Worm (Caenorhabditis elegans) whole organism, young adult: Measurements from ENCODE around the gene C25H3.17.

ENCODE experiments used
- F10E7.11 ChIP-seq: sonication (generic microtip); optimal IDR thresholded peaks from 2 replicates; lab custom pipeline; 2017; ENCODE audit warnings: mild to moderate bottlenecking, missing genetic modification characterization, moderate library complexity, missing compliant biosample characterization
- F22D6.2 ChIP-seq: sonication (generic microtip); optimal IDR thresholded peaks from 2 replicates; lab custom pipeline; 2016; ENCODE audit warnings: mild to moderate bottlenecking, missing genetic modification characterization, missing compliant biosample characterization
- F23B12.7 ChIP-seq: sonication (generic microtip); optimal IDR thresholded peaks from 2 replicates; lab custom pipeline; 2017; ENCODE audit warnings: missing genetic modification characterization, mild to moderate bottlenecking, missing compliant biosample characterization, antibody characterized with exemption, moderate library complexity; ENCODE audit not compliant: insufficient read depth
- F33H1.4 ChIP-seq: fragments of 200-800 bp; sonication (Bioruptor generic); IDR thresholded peaks from 2 replicates; pipeline ENCODE4 v1.3.6; 2022; ENCODE audit warnings: missing genetic modification reagents, missing genetic modification characterization, missing compliant biosample characterization
- F37B4.10 ChIP-seq: fragments of 200-800 bp; sonication (Bioruptor generic); IDR thresholded peaks from 2 replicates; pipeline ENCODE4 v1.3.6; 2022; ENCODE audit warnings: missing genetic modification characterization, missing compliant biosample characterization
- F39B2.1 ChIP-seq: fragments of 200-800 bp; sonication (Bioruptor generic); IDR thresholded peaks from 2 replicates; pipeline ENCODE4 v1.3.6; 2022; ENCODE audit warnings: missing genetic modification reagents, missing genetic modification characterization, missing compliant biosample characterization
- K11D2.4 ChIP-seq: fragments of 200-800 bp; sonication (Bioruptor generic); IDR thresholded peaks from 2 replicates; pipeline ENCODE4 v1.3.6; 2022; ENCODE audit warnings: missing genetic modification reagents, missing genetic modification characterization, missing compliant biosample characterization
- K12H6.12 ChIP-seq: fragments of 200-800 bp; sonication (Bioruptor generic); optimal IDR thresholded peaks from 2 replicates; lab custom pipeline; 2018; ENCODE audit warnings: mild to moderate bottlenecking, missing genetic modification characterization, missing compliant biosample characterization
- T07F8.4 ChIP-seq: sonication (generic microtip); optimal IDR thresholded peaks from 2 replicates; lab custom pipeline; 2016; ENCODE audit warnings: mild to moderate bottlenecking, missing genetic modification characterization, moderate library complexity, missing compliant biosample characterization
- Y53F4B.3 ChIP-seq: fragments of 200-800 bp; sonication (Bioruptor generic); IDR thresholded peaks from 2 replicates; pipeline ENCODE4 v1.3.6; 2022; ENCODE audit warnings: missing genetic modification reagents, missing genetic modification characterization, missing compliant biosample characterization
- Y53G8AR.9 ChIP-seq: fragments of 200-800 bp; sonication (Bioruptor generic); conservative IDR thresholded peaks from 2 replicates; pipeline ENCODE4 v1.3.6; 2022; ENCODE audit warnings: missing genetic modification reagents, missing genetic modification characterization, missing compliant biosample characterization
- Y56A3A.18 ChIP-seq: fragments of 200-800 bp; sonication (Bioruptor generic); IDR thresholded peaks from 2 replicates; pipeline ENCODE4 v1.3.6; 2022; ENCODE audit warnings: missing genetic modification reagents, missing genetic modification characterization, missing compliant biosample characterization
- Y67H2A.10 ChIP-seq: fragments of 200-800 bp; sonication (Bioruptor generic); conservative IDR thresholded peaks from 2 replicates; pipeline ENCODE4 v1.3.6; 2022; ENCODE audit warnings: missing genetic modification reagents, missing genetic modification characterization, missing compliant biosample characterization
- Y79H2A.3 ChIP-seq: fragments of 200-800 bp; sonication (Bioruptor generic); conservative IDR thresholded peaks from 2 replicates; pipeline ENCODE4 v1.3.6; 2022; ENCODE audit warnings: missing genetic modification reagents, missing genetic modification characterization, missing compliant biosample characterization
- atf-7 ChIP-seq: sonication (generic microtip); optimal IDR thresholded peaks from 2 replicates; lab custom pipeline; 2017; ENCODE audit warnings: mild to moderate bottlenecking, missing genetic modification characterization, missing compliant biosample characterization
- attf-5 ChIP-seq: fragments of 200-800 bp; sonication (Bioruptor generic); optimal IDR thresholded peaks from 2 replicates; lab custom pipeline; 2018; ENCODE audit warnings: mild to moderate bottlenecking, missing genetic modification characterization, missing compliant biosample characterization
- ceh-27 ChIP-seq: fragments of 200-800 bp; sonication (Bioruptor generic); optimal IDR thresholded peaks from 2 replicates; lab custom pipeline; 2018; ENCODE audit warnings: mild to moderate bottlenecking, missing genetic modification characterization, moderate library complexity, missing compliant biosample characterization
- ceh-40 ChIP-seq: fragments of 200-800 bp; sonication (Bioruptor generic); IDR thresholded peaks from 2 replicates; pipeline ENCODE4 v1.3.6; 2022; ENCODE audit warnings: missing genetic modification characterization, missing compliant biosample characterization
- die-1 ChIP-seq: sonication (generic microtip); optimal IDR thresholded peaks from 2 replicates; lab custom pipeline; 2016; ENCODE audit warnings: missing genotype, mild to moderate bottlenecking, missing genetic modification characterization, missing compliant biosample characterization
- dox-1 ChIP-seq: fragments of 200-800 bp; sonication (Bioruptor generic); IDR thresholded peaks from 2 replicates; pipeline ENCODE4 v1.3.6; 2022; ENCODE audit warnings: missing genetic modification reagents, missing genetic modification characterization, missing compliant biosample characterization
- dpff-1 ChIP-seq: sonication (generic microtip); optimal IDR thresholded peaks from 2 replicates; lab custom pipeline; 2017; ENCODE audit warnings: mild to moderate bottlenecking, missing genetic modification characterization, missing compliant biosample characterization
- dpl-1 ChIP-seq: fragments of 150-350 bp; optimal IDR thresholded peaks from 2 replicates; lab custom pipeline; 2014; ENCODE audit warnings: missing biosample characterization, missing genetic modification reagents, missing genetic modification characterization
- egl-18 ChIP-seq: fragments of 200-800 bp; sonication (Bioruptor generic); IDR thresholded peaks from 2 replicates; pipeline ENCODE4 v1.3.6; 2022; ENCODE audit warnings: missing genetic modification reagents, missing genetic modification characterization, missing compliant biosample characterization
- fkh-3 ChIP-seq: sonication (generic microtip); optimal IDR thresholded peaks from 2 replicates; lab custom pipeline; 2016; ENCODE audit warnings: mild to moderate bottlenecking, missing genetic modification characterization, missing compliant biosample characterization
- hlh-12 ChIP-seq: sonication (generic microtip); optimal IDR thresholded peaks from 2 replicates; lab custom pipeline; 2016; ENCODE audit warnings: missing genetic modification characterization, missing compliant biosample characterization
- hrde-1 ChIP-seq: sonication (generic microtip); optimal IDR thresholded peaks from 2 replicates; lab custom pipeline; 2016; ENCODE audit warnings: missing genetic modification characterization, mild to moderate bottlenecking, missing compliant biosample characterization, moderate library complexity, missing genotype, missing genetic modification reagents, borderline replicate concordance
- hsf-1 ChIP-seq: fragments of 200-800 bp; sonication (Bioruptor generic); IDR thresholded peaks from 2 replicates; pipeline ENCODE4 v1.3.6; 2022; ENCODE audit warnings: missing genetic modification reagents, missing genetic modification characterization, missing compliant biosample characterization
- let-526 ChIP-seq: fragments of 200-800 bp; sonication (Bioruptor generic); IDR thresholded peaks from 2 replicates; pipeline ENCODE4 v1.3.6; 2022; ENCODE audit warnings: missing genetic modification reagents, missing genetic modification characterization, missing compliant biosample characterization
- let-607 ChIP-seq, 2 experiments: fragments of 200-800 bp in 1 of 2; sonication (Bioruptor generic) in 1 of 2; sonication (generic microtip) in 1 of 2; optimal IDR thresholded peaks; 2 replicates each; lab custom pipeline; 2016 to 2018; ENCODE audit warnings: mild to moderate bottlenecking in 2 of 2, missing compliant biosample characterization in 2 of 2, missing genetic modification characterization in 2 of 2, moderate library complexity in 2 of 2, missing genotype in 1 of 2
- lin-35 ChIP-seq, 3 experiments: fragments of 150-350 bp in 2 of 3; sonication (generic microtip) in 1 of 3; optimal IDR thresholded peaks; 2 replicates each; lab custom pipeline; 2014 to 2018; ENCODE audit warnings: missing biosample characterization in 3 of 3, missing genetic modification characterization in 3 of 3, missing genetic modification reagents in 3 of 3
- lin-40 ChIP-seq: sonication (generic microtip); optimal IDR thresholded peaks from 2 replicates; lab custom pipeline; 2016; ENCODE audit warnings: missing genetic modification characterization, mild to moderate bottlenecking, missing compliant biosample characterization, missing genotype, missing genetic modification reagents
- madf-10 ChIP-seq: sonication (generic microtip); optimal IDR thresholded peaks from 2 replicates; lab custom pipeline; 2016; ENCODE audit warnings: mild to moderate bottlenecking, missing genetic modification characterization, missing compliant biosample characterization
- madf-3 ChIP-seq: fragments of 200-800 bp; sonication (Bioruptor generic); IDR thresholded peaks from 2 replicates; pipeline ENCODE4 v1.3.6; 2022; ENCODE audit warnings: missing genetic modification reagents, missing genetic modification characterization, missing compliant biosample characterization
- mes-4 ChIP-seq: sonication (generic microtip); optimal IDR thresholded peaks from 2 replicates; lab custom pipeline; 2016; ENCODE audit warnings: missing genotype, missing genetic modification characterization, missing compliant biosample characterization
- mxl-1 ChIP-seq: sonication (generic microtip); optimal IDR thresholded peaks from 2 replicates; lab custom pipeline; 2016; ENCODE audit warnings: missing genetic modification characterization, missing compliant biosample characterization
- nfya-1 ChIP-seq: sonication (generic microtip); optimal IDR thresholded peaks from 2 replicates; lab custom pipeline; 2017; ENCODE audit warnings: antibody characterized with exemption, missing compliant biosample characterization, missing genetic modification characterization, borderline replicate concordance; ENCODE audit not compliant: insufficient read depth
- nhr-179 ChIP-seq: sonication (generic microtip); optimal IDR thresholded peaks from 2 replicates; lab custom pipeline; 2016; ENCODE audit warnings: mild to moderate bottlenecking, missing genetic modification characterization, missing compliant biosample characterization
- repo-1 ChIP-seq: sonication (generic microtip); optimal IDR thresholded peaks from 2 replicates; lab custom pipeline; 2017; ENCODE audit warnings: mild to moderate bottlenecking, missing genetic modification characterization, missing compliant biosample characterization
- sea-2 ChIP-seq: fragments of 200-800 bp; sonication (Bioruptor generic); IDR thresholded peaks from 2 replicates; pipeline ENCODE4 v1.3.6; 2022; ENCODE audit warnings: missing genetic modification characterization, missing compliant biosample characterization
- snpc-1.1 ChIP-seq: sonication (generic microtip); optimal IDR thresholded peaks from 2 replicates; lab custom pipeline; 2017; ENCODE audit warnings: missing genetic modification characterization, mild to moderate bottlenecking, missing compliant biosample characterization, antibody characterized with exemption, moderate library complexity, missing genotype, missing genetic modification reagents; ENCODE audit not compliant: insufficient read depth
- somi-1 ChIP-seq: fragments of 200-800 bp; sonication (Bioruptor generic); optimal IDR thresholded peaks from 2 replicates; lab custom pipeline; 2018; ENCODE audit warnings: mild to moderate bottlenecking, missing genetic modification characterization, missing compliant biosample characterization
- tbx-9 ChIP-seq: sonication (generic microtip); optimal IDR thresholded peaks from 2 replicates; lab custom pipeline; 2016; ENCODE audit warnings: borderline replicate concordance, missing genetic modification characterization, inconsistent platforms, missing compliant biosample characterization
- unc-130 ChIP-seq: sonication (generic microtip); optimal IDR thresholded peaks from 2 replicates; lab custom pipeline; 2016; ENCODE audit warnings: missing genetic modification reagents, missing genetic modification characterization, missing compliant biosample characterization
- xnd-1 ChIP-seq: sonication (generic microtip); optimal IDR thresholded peaks from 2 replicates; lab custom pipeline; 2016; ENCODE audit warnings: missing genotype, missing genetic modification reagents, missing genetic modification characterization, missing compliant biosample characterization
- ztf-18 ChIP-seq: sonication (generic microtip); optimal IDR thresholded peaks from 2 replicates; lab custom pipeline; 2016; ENCODE audit warnings: missing genotype, mild to moderate bottlenecking, missing genetic modification characterization, missing compliant biosample characterization
- ztf-25 ChIP-seq: fragments of 200-800 bp; sonication (Bioruptor generic); IDR thresholded peaks from 2 replicates; pipeline ENCODE4 v1.3.6; 2022; ENCODE audit warnings: missing genetic modification reagents, missing genetic modification characterization, missing compliant biosample characterization
- ztf-26 ChIP-seq: sonication (generic microtip); optimal IDR thresholded peaks from 2 replicates; lab custom pipeline; 2017; ENCODE audit warnings: missing genetic modification characterization, missing compliant biosample characterization

The C25H3.17 gene

ce11 chrII:5714807-5715206 lies 45.3 kb upstream of the C25H3.17 start, which contains the start of the genes tiar-1 and lelo-4 (continued):
- TF ChIP-seq let-526 (GFP tag; lab: Robert Waterston, UW) (no peak), atf-7 (tag; lab: Kevin White, UChicago) (no peak), madf-3 (peak; percentile 99), egl-18 (no peak), mes-4 (tag; lab: Kevin White, UChicago) (no peak), F33H1.4 (GFP tag; lab: Robert Waterston, UW) (no peak; the same call in 1 of the 2 replicates), F39B2.1 (no peak), Y56A3A.18 (GFP tag; lab: Robert Waterston, UW) (no peak), madf-10 (no peak), xnd-1 (no peak), snpc-1.1 (tag; lab: Kevin White, UChicago) (no peak), tbx-9 (tag; lab: Kevin White, UChicago) (no peak), Y79H2A.3 (GFP tag; lab: Robert Waterston, UW) (no peak), Y67H2A.10 (GFP tag; lab: Robert Waterston, UW) (no peak), ceh-40 (no peak), ceh-27 (peak; percentile 78), K12H6.12 (tag; lab: Kevin White, UChicago) (peak; percentile 38), hlh-12 (tag; lab: Kevin White, UChicago) (no peak), unc-130 (no peak), F23B12.7 (tag; lab: Kevin White, UChicago) (peak; percentile 86), hrde-1 (tag; lab: Kevin White, UChicago) (no peak), nfya-1 (tag; lab: Kevin White, UChicago) (no peak), dpl-1 (GFP tag; lab: Kevin White, UChicago) (peak; percentile 73), Y53F4B.3 (GFP tag; lab: Robert Waterston, UW) (no peak), K11D2.4 (no peak), F10E7.11 (no peak), hsf-1 (no peak), die-1 (tag; lab: Kevin White, UChicago) (no peak), T07F8.4 (tag; lab: Kevin White, UChicago) (no peak), somi-1 (no peak), Y53G8AR.9 (GFP tag; lab: Robert Waterston, UW) (no peak), mxl-1 (tag; lab: Kevin White, UChicago) (no peak), attf-5 (peak; percentile 64), ztf-18 (tag; lab: Kevin White, UChicago) (no peak), F37B4.10 (GFP tag; lab: Robert Waterston, UW) (no peak), ztf-26 (tag; lab: Kevin White, UChicago) (no peak), fkh-3 (tag; lab: Kevin White, UChicago) (no peak), dpff-1 (tag; lab: Kevin White, UChicago) (no peak), lin-35 (GFP tag; optimal IDR thresholded peaks at IDR 0.05; lab: Kevin White, UChicago) (peak in 1 of 3 experiments; percentile 62), F22D6.2 (tag; lab: Kevin White, UChicago) (no peak), lin-40 (tag; lab: Kevin White, UChicago) (peak; percentile 16), sea-2 (GFP tag; lab: Robert Waterston, UW) (no peak), nhr-179 (no peak), dox-1 (GFP tag; lab: Robert Waterston, UW) (peak; percentile 47; the same call in 1 of the 2 replicates), ztf-25 (GFP tag; lab: Robert Waterston, UW) (no peak), repo-1 (tag; lab: Kevin White, UChicago) (no peak), let-607 (tag; optimal IDR thresholded peaks at IDR 0.05; lab: Kevin White, UChicago) (peak in 1 of 2 experiments; percentile 10)
- TF ChIP-seq, all 124 proteins: peak for 28
